Worm (Caenorhabditis elegans): ENCODE data around the gene math-8.

- no peak for TF ChIP-seq nhr-12 (tag; optimal IDR thresholded peaks at IDR 0.05)
- TF ChIP-seq nhr-77 (tag; optimal IDR thresholded peaks at IDR 0.05), result no peak
- TF ChIP-seq ceh-88 (GFP tag; IDR thresholded peaks at IDR 0.05), result no peak
- no peak for TF ChIP-seq ets-5 (GFP tag; IDR thresholded peaks at IDR 0.05)
- no peak for TF ChIP-seq unc-86 (tag; optimal IDR thresholded peaks at IDR 0.05)
Observed at ce11 chrII:1928578-1928977, 39.6 kb upstream of the math-8 start.

All from whole organism, L1 larva.